Worm (Caenorhabditis elegans) whole organism, L4/young adult: ENCODE data around the gene C44C10.11.

Source experiments
- dao-5 ChIP-seq: sonication (generic microtip); optimal IDR thresholded peaks from 2 replicates; lab custom pipeline; 2016; ENCODE audit warnings: missing genotype, missing genetic modification characterization, moderate library complexity, missing compliant biosample characterization
- him-1 ChIP-seq: sonication (generic microtip); optimal IDR thresholded peaks from 2 replicates; lab custom pipeline; 2016; ENCODE audit warnings: missing genotype, missing genetic modification reagents, missing genetic modification characterization, missing compliant biosample characterization

- no peak for TF ChIP-seq him-1 (tag; lab: Kevin White, UChicago)
- no peak for TF ChIP-seq dao-5 (tag; lab: Kevin White, UChicago)
Measured at ce11 chrX:11732752-11733151, 22.6 kb upstream of the C44C10.11 start.
